Worm (Caenorhabditis elegans) whole organism, L4 larva: Measurements from ENCODE around the gene anmt-2.

Experiments used
- D1046.2 ChIP-seq: fragments of 200-800 bp; sonication (Bioruptor generic); IDR thresholded peaks from 2 replicates; pipeline ENCODE4 v1.3.6; 2022; ENCODE audit warnings: missing genetic modification characterization, missing compliant biosample characterization
- F26F4.8 ChIP-seq: fragments of 200-800 bp; sonication (Bioruptor generic); conservative IDR thresholded peaks from 2 replicates; pipeline ENCODE4 v1.3.6; 2022; ENCODE audit warnings: missing genetic modification characterization, missing compliant biosample characterization
- F49E8.2 ChIP-seq: sonication (generic microtip); optimal IDR thresholded peaks from 2 replicates; lab custom pipeline; 2016; ENCODE audit warnings: missing compliant biosample characterization, mild to moderate bottlenecking, missing genetic modification characterization, borderline replicate concordance
- Y5F2A.4 ChIP-seq: fragments of 200-800 bp; sonication (Bioruptor generic); optimal IDR thresholded peaks from 2 replicates; lab custom pipeline; 2018; ENCODE audit warnings: mild to moderate bottlenecking, missing genetic modification characterization, missing compliant biosample characterization
- Y75B8A.6 ChIP-seq: fragments of 200-800 bp; sonication (Bioruptor generic); IDR thresholded peaks from 2 replicates; pipeline ENCODE4 v1.3.6; 2022; ENCODE audit warnings: missing genetic modification reagents, missing genetic modification characterization, missing compliant biosample characterization
- ZK337.2 ChIP-seq: fragments of 200-800 bp; sonication (Bioruptor generic); IDR thresholded peaks from 2 replicates; pipeline ENCODE4 v1.3.6; 2022; ENCODE audit warnings: missing genetic modification reagents, missing genetic modification characterization, missing compliant biosample characterization
- ama-1 ChIP-seq: fragments of 150-350 bp; optimal IDR thresholded peaks from 2 replicates; lab custom pipeline; 2014; ENCODE audit warnings: inconsistent platforms, mixed read lengths
- arid-1 ChIP-seq: fragments of 200-800 bp; sonication (Bioruptor generic); conservative IDR thresholded peaks from 2 replicates; pipeline ENCODE4 v1.3.6; 2022; ENCODE audit warnings: missing genetic modification reagents, missing genetic modification characterization, missing compliant biosample characterization
- attf-4 ChIP-seq: sonication (generic microtip); optimal IDR thresholded peaks from 3 replicates; lab custom pipeline; 2017; ENCODE audit warnings: missing biosample characterization, missing genetic modification characterization
- ceh-20 ChIP-seq: fragments of 200-800 bp; sonication (Bioruptor generic); IDR thresholded peaks from 2 replicates; pipeline ENCODE4 v1.3.6; 2022; ENCODE audit warnings: missing genetic modification reagents, missing genetic modification characterization, missing compliant biosample characterization
- ceh-32 ChIP-seq: sonication (generic microtip); optimal IDR thresholded peaks from 2 replicates; lab custom pipeline; 2016; ENCODE audit warnings: mild to moderate bottlenecking, missing genetic modification characterization, missing compliant biosample characterization; ENCODE audit not compliant: poor library complexity
- ceh-44 ChIP-seq: fragments of 200-800 bp; sonication (Bioruptor generic); IDR thresholded peaks from 2 replicates; pipeline ENCODE4 v1.3.6; 2022; ENCODE audit warnings: missing genetic modification reagents, missing genetic modification characterization, missing compliant biosample characterization
- cey-2 ChIP-seq: sonication (generic microtip); optimal IDR thresholded peaks from 3 replicates; lab custom pipeline; 2017; ENCODE audit warnings: missing genetic modification characterization, mild to moderate bottlenecking, missing compliant biosample characterization, antibody characterized with exemption, borderline replicate concordance; ENCODE audit not compliant: insufficient read depth
- daf-19 ChIP-seq: fragments of 200-800 bp; sonication (Bioruptor generic); conservative IDR thresholded peaks from 2 replicates; pipeline ENCODE4 v1.3.6; 2022; ENCODE audit warnings: missing genetic modification characterization, missing compliant biosample characterization
- daf-8 ChIP-seq: fragments of 200-800 bp; sonication (Bioruptor generic); IDR thresholded peaks from 2 replicates; pipeline ENCODE4 v1.3.6; 2022; ENCODE audit warnings: missing genetic modification characterization, missing compliant biosample characterization
- egl-27 ChIP-seq: sonication (generic microtip); optimal IDR thresholded peaks from 3 replicates; lab custom pipeline; 2017; ENCODE audit warnings: missing biosample characterization, missing genetic modification reagents, missing genetic modification characterization
- fos-1 ChIP-seq: fragments of 150-350 bp; optimal IDR thresholded peaks from 2 replicates; lab custom pipeline; 2014; ENCODE audit warnings: missing biosample characterization, missing genetic modification characterization
- hif-1 ChIP-seq, 2 experiments: sonication (generic microtip); optimal IDR thresholded peaks; 2 replicates each; lab custom pipeline; 2016 to 2017; ENCODE audit warnings: missing compliant biosample characterization in 2 of 2, missing genetic modification characterization in 2 of 2, missing genetic modification reagents in 2 of 2, missing genotype in 2 of 2, mild to moderate bottlenecking in 1 of 2
- hlh-30 ChIP-seq: sonication (generic microtip); optimal IDR thresholded peaks from 2 replicates; lab custom pipeline; 2017; ENCODE audit warnings: antibody characterized with exemption, mild to moderate bottlenecking, missing genetic modification characterization, missing compliant biosample characterization; ENCODE audit not compliant: insufficient read depth
- lim-7 ChIP-seq: fragments of 200-800 bp; sonication (Bioruptor generic); IDR thresholded peaks from 2 replicates; pipeline ENCODE4 v1.3.6; 2022; ENCODE audit warnings: missing genetic modification characterization, missing compliant biosample characterization
- lin-1 ChIP-seq: fragments of 200-800 bp; sonication (Bioruptor generic); IDR thresholded peaks from 2 replicates; pipeline ENCODE4 v1.3.6; 2022; ENCODE audit warnings: missing genetic modification reagents, missing genetic modification characterization, missing compliant biosample characterization
- lin-13 ChIP-seq: fragments of 150-350 bp; optimal IDR thresholded peaks from 2 replicates; lab custom pipeline; 2014; ENCODE audit warnings: missing biosample characterization, missing genetic modification reagents, missing genetic modification characterization
- lin-29 ChIP-seq: fragments of 200-800 bp; sonication (Bioruptor generic); IDR thresholded peaks from 2 replicates; pipeline ENCODE4 v1.3.6; 2022; ENCODE audit warnings: missing genetic modification reagents, missing genetic modification characterization, missing compliant biosample characterization
- lir-3 ChIP-seq: sonication (generic microtip); optimal IDR thresholded peaks from 2 replicates; lab custom pipeline; 2016; ENCODE audit warnings: mild to moderate bottlenecking, missing genetic modification characterization, missing compliant biosample characterization
- lsy-2 ChIP-seq, 2 experiments: fragments of 150-350 bp in 1 of 2; sonication (generic microtip) in 1 of 2; optimal IDR thresholded peaks; 2 replicates each; lab custom pipeline; 2014 to 2017; ENCODE audit warnings: missing biosample characterization in 2 of 2, missing genetic modification characterization in 2 of 2
- madf-5 ChIP-seq, 2 experiments: fragments of 200-800 bp; sonication (Bioruptor generic); IDR thresholded peaks; 2 replicates each; pipeline ENCODE4 v1.3.6; 2022; ENCODE audit warnings: missing compliant biosample characterization in 2 of 2, missing genetic modification characterization in 2 of 2
- madf-9 ChIP-seq: fragments of 200-800 bp; sonication (Bioruptor generic); conservative IDR thresholded peaks from 2 replicates; pipeline ENCODE4 v1.3.6; 2022; ENCODE audit warnings: missing genetic modification reagents, missing genetic modification characterization, missing compliant biosample characterization
- mdl-1 ChIP-seq, 2 experiments: fragments of 150-350 bp in 1 of 2; sonication (generic microtip) in 1 of 2; optimal IDR thresholded peaks; 2 replicates each; lab custom pipeline; 2014 to 2017; ENCODE audit warnings: missing biosample characterization in 2 of 2, missing genetic modification characterization in 2 of 2
- mes-2 ChIP-seq: sonication (generic microtip); optimal IDR thresholded peaks from 2 replicates; lab custom pipeline; 2016; ENCODE audit warnings: missing genotype, mild to moderate bottlenecking, missing genetic modification characterization, missing compliant biosample characterization; ENCODE audit not compliant: poor library complexity, severe bottlenecking
- mxl-2 ChIP-seq: fragments of 200-800 bp; sonication (Bioruptor generic); conservative IDR thresholded peaks from 2 replicates; pipeline ENCODE4 v1.3.6; 2022; ENCODE audit warnings: missing genetic modification reagents, missing genetic modification characterization, missing compliant biosample characterization
- nhr-10 ChIP-seq: fragments of 150-350 bp; optimal IDR thresholded peaks from 2 replicates; lab custom pipeline; 2014; ENCODE audit warnings: missing biosample characterization, missing genetic modification characterization
- nhr-237 ChIP-seq: sonication (generic microtip); optimal IDR thresholded peaks from 2 replicates; lab custom pipeline; 2017; ENCODE audit warnings: missing biosample characterization, missing genetic modification characterization
- nhr-25 ChIP-seq: sonication (generic microtip); optimal IDR thresholded peaks from 2 replicates; lab custom pipeline; 2017; ENCODE audit warnings: missing genetic modification characterization, mild to moderate bottlenecking, missing compliant biosample characterization, antibody characterized with exemption, moderate library complexity, borderline replicate concordance; ENCODE audit not compliant: insufficient read depth
- nhr-6 ChIP-seq: fragments of 150-350 bp; optimal IDR thresholded peaks from 2 replicates; lab custom pipeline; 2014; ENCODE audit warnings: missing biosample characterization, missing genetic modification characterization
- nhr-77 ChIP-seq: fragments of 150-350 bp; optimal IDR thresholded peaks from 2 replicates; lab custom pipeline; 2014; ENCODE audit warnings: missing biosample characterization, missing genetic modification characterization
- pha-4 ChIP-seq, 2 experiments: fragments of 150-350 bp in 1 of 2; fragments of 200-800 bp in 1 of 2; sonication (Bioruptor generic) in 1 of 2; IDR thresholded peaks in 1 of 2; optimal IDR thresholded peaks in 1 of 2; 2 replicates each; pipeline versions ENCODE4 v1.3.6 to Lab custom; 2014 to 2022; ENCODE audit warnings: missing genetic modification characterization in 2 of 2, missing genetic modification reagents in 2 of 2, missing biosample characterization in 1 of 2, missing compliant biosample characterization in 1 of 2
- php-3 ChIP-seq: fragments of 200-800 bp; sonication (Bioruptor generic); IDR thresholded peaks from 2 replicates; pipeline ENCODE4 v1.3.6; 2022; ENCODE audit warnings: missing genetic modification reagents, missing genetic modification characterization, missing compliant biosample characterization
- rbr-2 ChIP-seq: sonication (generic microtip); optimal IDR thresholded peaks from 2 replicates; lab custom pipeline; 2016; ENCODE audit warnings: missing genotype, missing genetic modification characterization, missing compliant biosample characterization
- sdz-12 ChIP-seq: fragments of 200-800 bp; sonication (Bioruptor generic); optimal IDR thresholded peaks from 2 replicates; lab custom pipeline; 2018; ENCODE audit warnings: mild to moderate bottlenecking, missing genetic modification characterization, missing compliant biosample characterization
- skn-1 ChIP-seq: fragments of 150-350 bp; optimal IDR thresholded peaks from 2 replicates; lab custom pipeline; 2014; ENCODE audit warnings: missing biosample characterization, missing genetic modification characterization
- tra-1 ChIP-seq: fragments of 200-800 bp; sonication (Bioruptor generic); IDR thresholded peaks from 2 replicates; pipeline ENCODE4 v1.3.6; 2022; ENCODE audit warnings: missing genetic modification reagents, missing genetic modification characterization, missing compliant biosample characterization
- unc-130 ChIP-seq: sonication (generic microtip); optimal IDR thresholded peaks from 2 replicates; lab custom pipeline; 2016; ENCODE audit warnings: missing genetic modification reagents, missing genetic modification characterization, missing compliant biosample characterization
- unc-39 ChIP-seq: sonication (generic microtip); optimal IDR thresholded peaks from 2 replicates; lab custom pipeline; 2017; ENCODE audit warnings: missing biosample characterization, missing genetic modification characterization
- unc-62 ChIP-seq, 3 experiments: fragments of 150-350 bp in 1 of 3; sonication (generic microtip); optimal IDR thresholded peaks in 2 of 3; peaks in 1 of 3; 1 replicate in 1 of 3; 2 replicates in 2 of 3; lab custom pipeline; 2014 to 2017; ENCODE audit warnings: missing biosample characterization in 3 of 3, missing genetic modification characterization in 3 of 3, missing genetic modification reagents in 3 of 3, missing genotype in 1 of 3
- zfp-3 ChIP-seq: fragments of 200-800 bp; sonication (Bioruptor generic); conservative IDR thresholded peaks from 2 replicates; pipeline ENCODE4 v1.3.6; 2022; ENCODE audit warnings: missing genetic modification reagents, missing genetic modification characterization, missing compliant biosample characterization
- zip-2 ChIP-seq: fragments of 150-350 bp; optimal IDR thresholded peaks from 2 replicates; lab custom pipeline; 2014; ENCODE audit warnings: missing biosample characterization, missing genetic modification characterization

The anmt-2 gene

ce11 chrIII:6170038-6170437 is 12.5 kb upstream of the anmt-2 start (continued):
- no peak for TF ChIP-seq Y5F2A.4 (GFP tag; lab: Kevin White, UChicago)
- peak; percentile 19 for TF ChIP-seq rbr-2 (tag; lab: Kevin White, UChicago)
- no peak for TF ChIP-seq nhr-6 (tag; lab: Kevin White, UChicago)
- 0 out of 2 replicates have a peak, but pooled peaks have one; percentile 31 for TF ChIP-seq zfp-3 (GFP tag; lab: Robert Waterston, UW)
- TF ChIP-seq hif-1 (tag; optimal IDR thresholded peaks at IDR 0.05; lab: Kevin White, UChicago) = peak in 1 of 2 experiments; percentile 95

- TF ChIP-seq unc-39 = no peak
- TF ChIP-seq nhr-77 = peak; percentile 53
- no peak for TF ChIP-seq lir-3 (tag; lab: Kevin White, UChicago)
- no peak for TF ChIP-seq tra-1 (GFP tag; lab: Robert Waterston, UW)
- TF ChIP-seq arid-1 (GFP tag; lab: Robert Waterston, UW) = no peak
- TF ChIP-seq lin-1 (GFP tag; lab: Robert Waterston, UW) = 0 out of 2 replicates have a peak, but pooled peaks have one; percentile 17
- no peak for TF ChIP-seq D1046.2 (GFP tag; lab: Robert Waterston, UW)
- TF ChIP-seq daf-8 = no peak
- TF ChIP-seq unc-130 (GFP tag; lab: Kevin White, UChicago) = no peak
- TF ChIP-seq skn-1 (tag; lab: Kevin White, UChicago) = no peak
- peak; percentile 82 for TF ChIP-seq hlh-30 (tag; lab: Kevin White, UChicago)
- no peak for TF ChIP-seq lim-7 (GFP tag; lab: Robert Waterston, UW)
- no peak for TF ChIP-seq madf-5 (GFP tag; IDR thresholded peaks at IDR 0.05; lab: Robert Waterston, UW)
- no peak for TF ChIP-seq ceh-44
- no peak for TF ChIP-seq mxl-2
- no peak for TF ChIP-seq ceh-20 (GFP tag; lab: Robert Waterston, UW)
- no peak for TF ChIP-seq lin-13 (GFP tag; lab: Kevin White, UChicago)
- no peak for TF ChIP-seq F26F4.8 (GFP tag; lab: Robert Waterston, UW)
- no peak for TF ChIP-seq fos-1 (tag; lab: Kevin White, UChicago)
- TF ChIP-seq egl-27 (tag; lab: Kevin White, UChicago) = no peak
- TF ChIP-seq sdz-12 = no peak
- no peak for TF ChIP-seq ZK337.2 (GFP tag; lab: Robert Waterston, UW)
- no peak for TF ChIP-seq unc-62 (GFP tag; optimal IDR thresholded peaks at IDR 0.05 in 1 of 2; lab: Kevin White, UChicago)
- no peak for TF ChIP-seq unc-62 (tag; optimal IDR thresholded peaks at IDR 0.05; lab: Kevin White, UChicago)
- TF ChIP-seq nhr-6 (tag; lab: Kevin White, UChicago) = no peak
- TF ChIP-seq lsy-2 (tag; optimal IDR thresholded peaks at IDR 0.05; lab: Kevin White, UChicago) = peak in 1 of 2 experiments; percentile 34
- peak; percentile 6 for TF ChIP-seq ama-1 (lab: Kevin White, UChicago)
- TF ChIP-seq F49E8.2 (tag; lab: Kevin White, UChicago) = no peak
- TF ChIP-seq nhr-25 (tag; lab: Kevin White, UChicago) = no peak
- TF ChIP-seq nhr-237 = no peak
- no peak for TF ChIP-seq lin-29 (GFP tag; lab: Robert Waterston, UW)
- no peak for TF ChIP-seq attf-4 (tag; lab: Kevin White, UChicago)
- no peak for TF ChIP-seq zip-2 (tag; lab: Kevin White, UChicago)
- TF ChIP-seq nhr-10 (tag; lab: Kevin White, UChicago) = no peak
- TF ChIP-seq madf-9 (GFP tag; lab: Robert Waterston, UW) = no peak
- TF ChIP-seq ceh-32 (tag; lab: Kevin White, UChicago) = no peak
- TF ChIP-seq daf-19 (GFP tag; lab: Robert Waterston, UW) = no peak
- TF ChIP-seq php-3 (GFP tag; lab: Robert Waterston, UW) = no peak
- no peak for TF ChIP-seq cey-2
- TF ChIP-seq pha-4 (GFP tag; IDR thresholded peaks at IDR 0.05; lab: Robert Waterston, UW) = no peak
- no peak for TF ChIP-seq pha-4 (tag; optimal IDR thresholded peaks at IDR 0.05; lab: Kevin White, UChicago)
- peak in 1 of 2 experiments; percentile 37 for TF ChIP-seq mdl-1 (tag; optimal IDR thresholded peaks at IDR 0.05; lab: Kevin White, UChicago)
- no peak for TF ChIP-seq mes-2 (tag; lab: Kevin White, UChicago)
- no peak for TF ChIP-seq Y75B8A.6 (GFP tag; lab: Robert Waterston, UW)
Observed at ce11 chrIII:6168497-6169227, 11.1 kb upstream of the anmt-2 start, which contains the start of gene efk-1. efk-1 (minus strand) TSS chrIII:6168547.
